Worm (Caenorhabditis elegans) whole organism, L4/young adult: ENCODE data around the gene pals-30.

Source experiments
- W03F9.2 ChIP-seq: fragments of 150-350 bp; optimal IDR thresholded peaks from 2 replicates; lab custom pipeline; 2014; ENCODE audit warnings: missing biosample characterization, missing genetic modification characterization
- dao-5 ChIP-seq: sonication (generic microtip); optimal IDR thresholded peaks from 2 replicates; lab custom pipeline; 2016; ENCODE audit warnings: missing genotype, missing genetic modification characterization, moderate library complexity, missing compliant biosample characterization
- him-1 ChIP-seq: sonication (generic microtip); optimal IDR thresholded peaks from 2 replicates; lab custom pipeline; 2016; ENCODE audit warnings: missing genotype, missing genetic modification reagents, missing genetic modification characterization, missing compliant biosample characterization

Gene pals-30

ce11 chrIV:14561677-14562076 is 9.9 kb upstream of the pals-30 start:
- TF ChIP-seq him-1 (tag; lab: Kevin White, UChicago) (no peak), W03F9.2 (tag; lab: Kevin White, UChicago) (no peak), dao-5 (tag; lab: Kevin White, UChicago) (no peak)

DNA sequence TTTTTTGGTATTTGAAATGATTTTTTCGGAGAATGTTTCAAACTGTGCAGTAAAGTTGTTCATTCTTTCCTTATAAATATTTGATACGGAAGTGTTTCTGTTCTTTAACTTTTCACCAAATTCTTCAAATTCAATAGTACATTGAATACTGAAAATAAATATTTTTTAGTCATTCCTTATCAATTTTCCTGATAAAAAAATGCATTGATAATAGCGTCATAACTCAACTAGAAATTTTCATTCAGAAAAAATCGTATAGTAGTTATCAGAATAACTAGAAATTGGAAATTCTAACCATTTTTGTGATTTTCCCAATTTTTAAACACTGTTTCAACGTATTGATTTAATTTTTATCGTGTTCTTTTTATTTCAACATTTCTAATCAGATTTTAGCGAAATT is 7.5 kb upstream of the pals-30 start:
- TF ChIP-seq W03F9.2 (tag; lab: Kevin White, UChicago) (no peak), him-1 (tag; lab: Kevin White, UChicago) (no peak), dao-5 (tag; lab: Kevin White, UChicago) (no peak)

ce11 chrIV:14557642-14558041 is 5.9 kb upstream of the pals-30 start:
- no peak for TF ChIP-seq W03F9.2 (tag; lab: Kevin White, UChicago)
- TF ChIP-seq dao-5 (tag; lab: Kevin White, UChicago), result no peak
- TF ChIP-seq him-1 (tag; lab: Kevin White, UChicago), result no peak

- TF ChIP-seq him-1 (tag; lab: Kevin White, UChicago) (no peak), dao-5 (tag; lab: Kevin White, UChicago) (no peak), W03F9.2 (tag; lab: Kevin White, UChicago) (no peak)
These were observed 3.0 kb upstream of the pals-30 start, which contains the start of gene Y57G11B.6 for ce11 chrIV:14554788-14555187. Gene Y57G11B.6 (minus strand): TSS chrIV:14554888.

- no peak for TF ChIP-seq dao-5 (tag; lab: Kevin White, UChicago)
- TF ChIP-seq W03F9.2 (tag; lab: Kevin White, UChicago), result no peak
- no peak for TF ChIP-seq him-1 (tag; lab: Kevin White, UChicago)
These were observed 2.5 kb downstream of the pals-30 start, which contains the start of gene T27E7.9 for ce11 chrIV:14549308-14549707. Gene T27E7.9 (minus strand): TSS chrIV:14549408.

DNA sequence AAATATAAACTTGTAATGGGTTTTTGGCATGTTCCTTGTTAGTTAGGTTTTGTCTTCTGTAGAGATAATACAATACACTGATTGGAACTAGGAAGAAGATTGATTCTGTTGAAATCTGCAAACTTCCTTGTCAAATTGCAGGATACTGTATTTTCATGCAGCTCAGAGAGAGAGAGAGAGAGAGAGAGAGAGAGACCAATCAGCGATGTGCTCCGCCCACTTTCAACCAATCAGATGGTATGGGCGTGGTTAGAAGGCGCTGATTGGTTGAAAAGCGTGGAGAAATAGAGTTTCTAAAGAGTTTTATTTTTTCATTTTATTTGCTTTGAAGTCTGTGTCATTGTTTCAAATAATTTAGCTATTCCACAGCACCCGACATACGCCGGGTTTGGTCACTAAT is 4.5 kb downstream of the pals-30 start:
- no peak for TF ChIP-seq dao-5 (tag; lab: Kevin White, UChicago)
- TF ChIP-seq W03F9.2 (tag; lab: Kevin White, UChicago), result no peak
- TF ChIP-seq him-1 (tag; lab: Kevin White, UChicago), result no peak

ce11 chrIV:14542517-14542916 is 9.3 kb downstream of the pals-30 start, which contains the start of gene pals-29:
Gene pals-29 (minus strand): TSS chrIV:14542617.
- no peak for TF ChIP-seq him-1 (tag; lab: Kevin White, UChicago)
- TF ChIP-seq dao-5 (tag; lab: Kevin White, UChicago), result no peak
- no peak for TF ChIP-seq W03F9.2 (tag; lab: Kevin White, UChicago)

DNA sequence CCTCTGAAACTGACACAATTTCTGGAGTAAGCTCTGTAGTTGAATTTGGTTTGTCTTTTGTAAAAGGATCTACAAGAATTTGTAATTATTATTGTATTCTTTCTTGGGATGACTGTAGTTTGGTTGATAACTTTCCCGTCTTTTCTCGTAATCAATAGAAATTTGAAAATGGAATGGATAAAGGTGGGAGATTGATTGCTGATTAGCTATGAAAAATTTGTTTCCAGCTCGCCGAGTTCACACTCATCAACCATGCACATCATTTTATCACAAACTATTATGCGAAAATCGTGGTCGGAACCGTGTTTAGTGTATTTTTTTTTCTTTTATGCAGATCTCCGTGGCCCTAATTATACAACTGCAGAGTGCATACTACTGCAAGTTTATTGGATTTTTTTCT is 14.9 kb downstream of the pals-30 start, which contains the start of gene T27E7.5:
TSS of gene T27E7.5 (plus strand) at position 253 of the 400 bp plus-strand sequence.
- no peak for TF ChIP-seq him-1 (tag; lab: Kevin White, UChicago)
- no peak for TF ChIP-seq W03F9.2 (tag; lab: Kevin White, UChicago)
- TF ChIP-seq dao-5 (tag; lab: Kevin White, UChicago), result no peak

ce11 chrIV:14534967-14535366 is 16.8 kb downstream of the pals-30 start, which contains the start of gene T27E7.4:
Gene T27E7.4 (minus strand): TSS chrIV:14535067.
- TF ChIP-seq dao-5 (tag; lab: Kevin White, UChicago) (no peak), him-1 (tag; lab: Kevin White, UChicago) (no peak), W03F9.2 (tag; lab: Kevin White, UChicago) (no peak)

DNA sequence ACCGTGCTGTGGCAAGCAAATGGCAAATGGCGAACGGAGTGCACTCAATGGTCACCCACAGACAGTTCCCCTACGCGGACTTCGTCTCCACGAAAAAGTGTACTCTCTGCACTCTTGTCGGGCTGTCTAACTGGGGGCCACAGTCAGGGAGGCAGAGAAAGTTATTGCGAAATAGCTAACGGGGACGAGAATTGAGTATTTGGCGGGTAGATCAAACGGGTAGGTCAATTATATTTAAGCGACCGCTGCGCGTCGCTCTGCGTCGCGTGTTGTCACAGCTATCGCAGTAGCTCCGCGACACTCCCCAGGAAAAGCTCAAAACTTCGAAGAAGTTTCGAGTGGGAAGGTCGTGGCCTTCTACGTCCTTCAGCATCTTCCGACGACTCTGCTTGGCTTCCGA is 19.4 kb downstream of the pals-30 start:
- TF ChIP-seq dao-5 (tag; lab: Kevin White, UChicago), result no peak
- TF ChIP-seq W03F9.2 (tag; lab: Kevin White, UChicago), result no peak
- no peak for TF ChIP-seq him-1 (tag; lab: Kevin White, UChicago)

ce11 chrIV:14530031-14530430 is 21.7 kb downstream of the pals-30 start:
- TF ChIP-seq dao-5 (tag; lab: Kevin White, UChicago) (no peak), W03F9.2 (tag; lab: Kevin White, UChicago) (no peak), him-1 (tag; lab: Kevin White, UChicago) (no peak)

DNA sequence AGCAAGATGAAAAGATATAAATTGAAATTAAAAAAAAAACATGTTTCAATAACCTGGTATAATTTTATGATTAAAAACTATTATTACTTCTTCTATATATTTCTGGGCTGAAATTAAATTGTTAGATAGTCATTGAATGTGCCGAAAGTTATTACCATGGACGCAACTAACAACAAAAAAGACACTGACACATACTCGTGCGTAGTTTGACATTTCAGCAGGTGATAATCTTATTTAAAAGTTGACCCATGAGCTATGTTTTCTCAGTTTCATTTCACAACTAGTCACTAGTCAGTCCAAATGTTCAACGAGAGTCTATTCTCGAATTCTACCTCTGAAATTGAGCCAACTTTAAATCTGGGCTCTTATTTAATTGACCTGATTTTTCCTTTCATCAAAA is 23.1 kb downstream of the pals-30 start, which contains the start of gene T27E7.3:
TSS of gene T27E7.3 (plus strand) at position 301 of the 400 bp plus-strand sequence.
- TF ChIP-seq dao-5 (tag; lab: Kevin White, UChicago) (no peak), him-1 (tag; lab: Kevin White, UChicago) (no peak), W03F9.2 (tag; lab: Kevin White, UChicago) (no peak)

- no peak for TF ChIP-seq W03F9.2 (tag; lab: Kevin White, UChicago)
- no peak for TF ChIP-seq him-1 (tag; lab: Kevin White, UChicago)
- TF ChIP-seq dao-5 (tag; lab: Kevin White, UChicago), result no peak
These were observed 28.2 kb downstream of the pals-30 start, which contains the start of gene srh-63 for ce11 chrIV:14523568-14523967. Gene srh-63 (plus strand): TSS chrIV:14523868.

DNA sequence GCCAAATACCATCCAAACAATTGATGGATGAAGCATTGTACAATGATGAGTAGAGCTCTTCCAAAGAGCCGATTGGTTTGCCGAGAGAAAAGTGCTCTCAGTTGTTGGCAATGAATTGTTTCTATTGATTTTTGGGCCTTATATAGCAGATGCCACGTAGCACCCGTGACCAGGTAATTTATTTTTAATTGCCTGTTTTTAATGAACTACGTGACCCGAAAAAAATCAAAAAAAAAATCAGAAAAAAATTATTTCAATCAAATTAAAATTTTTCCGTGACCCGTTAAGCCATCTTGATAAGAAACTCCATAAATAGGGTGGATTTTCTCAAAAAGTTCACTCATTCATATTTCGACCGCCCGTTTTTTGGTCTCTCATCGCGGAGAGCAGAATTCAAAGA is 32.3 kb downstream of the pals-30 start, which contains the start of the genes Y57G11A.2 and T27E7.1:
TSS of gene Y57G11A.2 (minus strand) at position 101 of the 400 bp plus-strand sequence.
TSS of gene T27E7.1 (plus strand) at position 337 of the 400 bp plus-strand sequence.
- no peak for TF ChIP-seq dao-5 (tag; lab: Kevin White, UChicago)
